Worm (Caenorhabditis elegans) whole organism, late embryonic: ENCODE results near the gene twk-26.

Experiments
- K02D7.2 ChIP-seq: sonication (generic microtip); optimal IDR thresholded peaks from 2 replicates; lab custom pipeline; 2017; ENCODE audit warnings: mild to moderate bottlenecking, missing genetic modification characterization, missing compliant biosample characterization
- ama-1 ChIP-seq: fragments of 150-350 bp; optimal IDR thresholded peaks from 2 replicates; lab custom pipeline; 2014
- ceh-31 ChIP-seq: sonication (generic microtip); optimal IDR thresholded peaks from 2 replicates; lab custom pipeline; 2016; ENCODE audit warnings: missing genetic modification characterization, missing compliant biosample characterization
- fkh-10 ChIP-seq: fragments of 150-350 bp; optimal IDR thresholded peaks from 2 replicates; lab custom pipeline; 2014; ENCODE audit warnings: missing biosample characterization, missing genetic modification reagents, missing genetic modification characterization
- hlh-8 ChIP-seq: sonication (generic microtip); optimal IDR thresholded peaks from 2 replicates; lab custom pipeline; 2016; ENCODE audit warnings: missing genotype, missing genetic modification characterization, missing compliant biosample characterization
- mec-3 ChIP-seq: sonication (generic microtip); optimal IDR thresholded peaks from 2 replicates; lab custom pipeline; 2016; ENCODE audit warnings: borderline replicate concordance, missing genetic modification characterization, missing compliant biosample characterization

- TF ChIP-seq ama-1 (no peak), hlh-8 (no peak), mec-3 (no peak), ceh-31 (tag; lab: Kevin White, UChicago) (no peak), K02D7.2 (no peak), fkh-10 (GFP tag; lab: Kevin White, UChicago) (no peak)
Observed at ce11 chrX:3040021-3040420, 14.6 kb downstream of the twk-26 start.
